Worm (Caenorhabditis elegans): ENCODE measurements around the gene srd-42.
A peak's percentile ranks its signal among the peaks of the same experiment; 100 is the strongest.

srd-42 gene

ce11 chrX:13320575-13320974 is 17.3 kb upstream of the srd-42 start (continued):
- TF ChIP-seq ztf-11 (tag; optimal IDR thresholded peaks at IDR 0.05) (no peak), nhr-10 (tag; optimal IDR thresholded peaks at IDR 0.05) (no peak), sma-3 (GFP tag; optimal IDR thresholded peaks at IDR 0.05) (peak; percentile 50), dmd-4 (tag; optimal IDR thresholded peaks at IDR 0.05) (no peak), ZK546.5 (tag; optimal IDR thresholded peaks at IDR 0.05) (no peak), aly-2 (tag; optimal IDR thresholded peaks at IDR 0.05) (no peak), skn-1 (tag; optimal IDR thresholded peaks at IDR 0.05) (no peak), lin-13 (GFP tag; optimal IDR thresholded peaks at IDR 0.05) (no peak), nhr-237 (tag; optimal IDR thresholded peaks at IDR 0.05) (no peak), crh-2 (tag; optimal IDR thresholded peaks at IDR 0.05) (peak; percentile 66), egl-27 (tag; optimal IDR thresholded peaks at IDR 0.05) (no peak), ztf-4 (tag; optimal IDR thresholded peaks at IDR 0.05) (no peak), fos-1 (tag; optimal IDR thresholded peaks at IDR 0.05) (peak; percentile 82), ceh-82 (tag; optimal IDR thresholded peaks at IDR 0.05) (no peak), ceh-16 (tag; optimal IDR thresholded peaks at IDR 0.05) (no peak), C34F6.9 (tag; optimal IDR thresholded peaks at IDR 0.05) (peak; percentile 35), lsy-2 (tag; optimal IDR thresholded peaks at IDR 0.05) (peak in 1 of 2 experiments; percentile 34), nhr-129 (tag; optimal IDR thresholded peaks at IDR 0.05) (peak; percentile 68), unc-39 (tag; optimal IDR thresholded peaks at IDR 0.05) (no peak), Y55F3AM.14 (GFP tag; optimal IDR thresholded peaks at IDR 0.05) (no peak), nhr-77 (tag; optimal IDR thresholded peaks at IDR 0.05) (no peak), blmp-1 (tag; optimal IDR thresholded peaks at IDR 0.05; ENCODE audit: insufficient read depth) (peak; percentile 91), lin-39 (tag; optimal IDR thresholded peaks at IDR 0.05) (no peak), R02D3.7 (tag; optimal IDR thresholded peaks at IDR 0.05) (no peak), mdl-1 (tag; optimal IDR thresholded peaks at IDR 0.05) (no peak)

DNA sequence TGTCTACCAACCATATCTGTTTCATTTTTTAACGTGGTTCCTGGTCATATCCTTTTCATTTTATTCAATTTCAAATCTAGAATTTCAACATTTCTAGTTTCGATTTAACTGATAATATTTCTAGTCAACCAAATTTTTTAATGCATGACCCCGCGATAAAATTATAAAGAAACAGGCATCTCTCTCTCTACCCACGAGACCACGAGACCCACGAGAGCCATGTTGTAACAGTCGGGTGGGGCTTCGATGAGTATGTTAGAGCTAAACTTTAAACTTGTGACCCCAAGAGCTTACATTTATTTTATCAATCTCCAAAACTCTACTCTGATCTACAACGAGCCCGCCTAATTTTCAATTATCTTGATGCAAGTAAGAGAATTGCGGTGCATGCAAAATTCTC is 15.1 kb upstream of the srd-42 start:
- TF ChIP-seq nhr-129 (tag; optimal IDR thresholded peaks at IDR 0.05) (peak; percentile 27), ztf-4 (tag; optimal IDR thresholded peaks at IDR 0.05) (no peak), ceh-82 (tag; optimal IDR thresholded peaks at IDR 0.05) (no peak), sma-9 (GFP tag; optimal IDR thresholded peaks at IDR 0.05) (peak; percentile 1), sma-9 (tag; optimal IDR thresholded peaks at IDR 0.05) (no peak)

- TF ChIP-seq nhr-77 (tag; optimal IDR thresholded peaks at IDR 0.05) (no peak), lsy-2 (tag; optimal IDR thresholded peaks at IDR 0.05) (peak in 1 of 2 experiments; percentile 23), nhr-129 (tag; optimal IDR thresholded peaks at IDR 0.05) (peak; percentile 2)
Measured at ce11 chrX:13317532-13317931, 14.3 kb upstream of the srd-42 start.

- TF ChIP-seq fos-1 (tag; optimal IDR thresholded peaks at IDR 0.05), result peak; percentile 2
- no peak for TF ChIP-seq lin-13 (GFP tag; optimal IDR thresholded peaks at IDR 0.05)
- TF ChIP-seq egl-27 (tag; optimal IDR thresholded peaks at IDR 0.05), result no peak
- TF ChIP-seq sma-9 (GFP tag; optimal IDR thresholded peaks at IDR 0.05), result peak; percentile 59
- no peak for TF ChIP-seq sma-9 (tag; optimal IDR thresholded peaks at IDR 0.05)
- TF ChIP-seq nhr-23 (tag; optimal IDR thresholded peaks at IDR 0.05), result no peak
- TF ChIP-seq nhr-21 (tag; optimal IDR thresholded peaks at IDR 0.05), result peak; percentile 33
- TF ChIP-seq gmeb-1 (tag; optimal IDR thresholded peaks at IDR 0.05), result no peak
- TF ChIP-seq peb-1 (tag; optimal IDR thresholded peaks at IDR 0.05), result no peak
- no peak for TF ChIP-seq alr-1 (tag; optimal IDR thresholded peaks at IDR 0.05)
- peak; percentile 77 for TF ChIP-seq nhr-25 (tag; optimal IDR thresholded peaks at IDR 0.05)
- no peak for TF ChIP-seq dmd-4 (tag; optimal IDR thresholded peaks at IDR 0.05)
- TF ChIP-seq C34F6.9 (tag; optimal IDR thresholded peaks at IDR 0.05), result no peak
- no peak for TF ChIP-seq ceh-16 (tag; optimal IDR thresholded peaks at IDR 0.05)
- no peak for TF ChIP-seq nhr-11 (tag; optimal IDR thresholded peaks at IDR 0.05)
- TF ChIP-seq aly-2 (tag; optimal IDR thresholded peaks at IDR 0.05), result no peak
- peak; percentile 23 for TF ChIP-seq mab-5 (tag; optimal IDR thresholded peaks at IDR 0.05)
- peak; percentile 76 for TF ChIP-seq sma-3 (GFP tag; optimal IDR thresholded peaks at IDR 0.05)
Measured at ce11 chrX:13315093-13315492, 11.8 kb upstream of the srd-42 start.

Measured in whole organism, L2 larva.